Worm (Caenorhabditis elegans) whole organism, L4 larva: ENCODE results near the gene daf-12.

ENCODE experiments used
- D1046.2 ChIP-seq: fragments of 200-800 bp; sonication (Bioruptor generic); IDR thresholded peaks from 2 replicates; pipeline ENCODE4 v1.3.6; 2022; ENCODE audit warnings: missing genetic modification characterization, missing compliant biosample characterization
- F44E2.7 ChIP-seq: fragments of 200-800 bp; sonication (Bioruptor generic); IDR thresholded peaks from 2 replicates; pipeline ENCODE4 v2.1.2; 2022; ENCODE audit warnings: missing genetic modification characterization, missing compliant biosample characterization
- R02D3.7 ChIP-seq: fragments of 150-350 bp; sonication (generic microtip); optimal IDR thresholded peaks from 3 replicates; lab custom pipeline; 2014; ENCODE audit warnings: missing biosample characterization, missing genetic modification characterization
- T20F7.1 ChIP-seq: fragments of 200-800 bp; sonication (Bioruptor generic); optimal IDR thresholded peaks from 2 replicates; lab custom pipeline; 2018; ENCODE audit warnings: mild to moderate bottlenecking, missing genetic modification characterization, missing compliant biosample characterization
- Y48G9A.11 ChIP-seq: fragments of 200-800 bp; sonication (Bioruptor generic); IDR thresholded peaks from 2 replicates; pipeline ENCODE4 v1.3.6; 2022; ENCODE audit warnings: missing genetic modification reagents, missing genetic modification characterization, missing compliant biosample characterization
- Y75B8A.6 ChIP-seq: fragments of 200-800 bp; sonication (Bioruptor generic); IDR thresholded peaks from 2 replicates; pipeline ENCODE4 v1.3.6; 2022; ENCODE audit warnings: missing genetic modification reagents, missing genetic modification characterization, missing compliant biosample characterization
- ZK546.5 ChIP-seq, 2 experiments: sonication (generic microtip); optimal IDR thresholded peaks; 2 replicates each; lab custom pipeline; 2017; ENCODE audit warnings: missing biosample characterization in 2 of 2, missing genetic modification characterization in 2 of 2
- aly-2 ChIP-seq: sonication (generic microtip); optimal IDR thresholded peaks from 2 replicates; lab custom pipeline; 2018; ENCODE audit warnings: missing biosample characterization, missing genetic modification characterization
- attf-4 ChIP-seq: sonication (generic microtip); optimal IDR thresholded peaks from 3 replicates; lab custom pipeline; 2017; ENCODE audit warnings: missing biosample characterization, missing genetic modification characterization
- ceh-20 ChIP-seq: fragments of 200-800 bp; sonication (Bioruptor generic); IDR thresholded peaks from 2 replicates; pipeline ENCODE4 v1.3.6; 2022; ENCODE audit warnings: missing genetic modification reagents, missing genetic modification characterization, missing compliant biosample characterization
- daf-16 ChIP-seq, 3 experiments: sonication (generic microtip); optimal IDR thresholded peaks; 2 replicates each; lab custom pipeline; 2016 to 2017; ENCODE audit warnings: missing genetic modification characterization in 3 of 3, missing genetic modification reagents in 3 of 3, mild to moderate bottlenecking in 2 of 3, missing compliant biosample characterization in 2 of 3, missing biosample characterization in 1 of 3, moderate library complexity in 1 of 3
- dmd-6 ChIP-seq: fragments of 200-800 bp; sonication (Bioruptor generic); IDR thresholded peaks from 2 replicates; pipeline ENCODE4 v1.3.6; 2022; ENCODE audit warnings: missing genetic modification reagents, missing genetic modification characterization, missing compliant biosample characterization
- dmd-8 ChIP-seq: fragments of 200-800 bp; sonication (Bioruptor generic); IDR thresholded peaks from 2 replicates; pipeline ENCODE4 v1.3.6; 2022; ENCODE audit warnings: missing genetic modification characterization, missing compliant biosample characterization
- dve-1 ChIP-seq: sonication (generic microtip); optimal IDR thresholded peaks from 2 replicates; lab custom pipeline; 2017; ENCODE audit warnings: antibody characterized with exemption, mild to moderate bottlenecking, missing genetic modification characterization, missing compliant biosample characterization; ENCODE audit not compliant: insufficient read depth
- hif-1 ChIP-seq, 2 experiments: sonication (generic microtip); optimal IDR thresholded peaks; 2 replicates each; lab custom pipeline; 2016 to 2017; ENCODE audit warnings: missing compliant biosample characterization in 2 of 2, missing genetic modification characterization in 2 of 2, missing genetic modification reagents in 2 of 2, missing genotype in 2 of 2, mild to moderate bottlenecking in 1 of 2
- hlh-11 ChIP-seq: fragments of 200-800 bp; sonication (Bioruptor generic); optimal IDR thresholded peaks from 2 replicates; lab custom pipeline; 2018; ENCODE audit warnings: mild to moderate bottlenecking, missing genetic modification characterization, missing compliant biosample characterization
- jun-1 ChIP-seq: fragments of 150-350 bp; optimal IDR thresholded peaks from 2 replicates; lab custom pipeline; 2014; ENCODE audit warnings: missing biosample characterization, missing genetic modification reagents, missing genetic modification characterization
- lin-1 ChIP-seq: fragments of 200-800 bp; sonication (Bioruptor generic); IDR thresholded peaks from 2 replicates; pipeline ENCODE4 v1.3.6; 2022; ENCODE audit warnings: missing genetic modification reagents, missing genetic modification characterization, missing compliant biosample characterization
- lin-29 ChIP-seq: fragments of 200-800 bp; sonication (Bioruptor generic); IDR thresholded peaks from 2 replicates; pipeline ENCODE4 v1.3.6; 2022; ENCODE audit warnings: missing genetic modification reagents, missing genetic modification characterization, missing compliant biosample characterization
- madf-5 ChIP-seq, 2 experiments: fragments of 200-800 bp; sonication (Bioruptor generic); IDR thresholded peaks; 2 replicates each; pipeline ENCODE4 v1.3.6; 2022; ENCODE audit warnings: missing compliant biosample characterization in 2 of 2, missing genetic modification characterization in 2 of 2
- madf-9 ChIP-seq: fragments of 200-800 bp; sonication (Bioruptor generic); conservative IDR thresholded peaks from 2 replicates; pipeline ENCODE4 v1.3.6; 2022; ENCODE audit warnings: missing genetic modification reagents, missing genetic modification characterization, missing compliant biosample characterization
- mdl-1 ChIP-seq, 2 experiments: fragments of 150-350 bp in 1 of 2; sonication (generic microtip) in 1 of 2; optimal IDR thresholded peaks; 2 replicates each; lab custom pipeline; 2014 to 2017; ENCODE audit warnings: missing biosample characterization in 2 of 2, missing genetic modification characterization in 2 of 2
- mes-2 ChIP-seq: sonication (generic microtip); optimal IDR thresholded peaks from 2 replicates; lab custom pipeline; 2016; ENCODE audit warnings: missing genotype, mild to moderate bottlenecking, missing genetic modification characterization, missing compliant biosample characterization; ENCODE audit not compliant: poor library complexity, severe bottlenecking
- mxl-3 ChIP-seq: fragments of 200-800 bp; sonication (Bioruptor generic); optimal IDR thresholded peaks from 2 replicates; lab custom pipeline; 2018; ENCODE audit warnings: mild to moderate bottlenecking, missing genetic modification characterization, missing compliant biosample characterization
- nhr-10 ChIP-seq: fragments of 150-350 bp; optimal IDR thresholded peaks from 2 replicates; lab custom pipeline; 2014; ENCODE audit warnings: missing biosample characterization, missing genetic modification characterization
- nhr-11 ChIP-seq: fragments of 150-350 bp; optimal IDR thresholded peaks from 2 replicates; lab custom pipeline; 2014; ENCODE audit warnings: missing biosample characterization, missing genetic modification characterization
- nhr-28 ChIP-seq: fragments of 150-350 bp; optimal IDR thresholded peaks from 2 replicates; lab custom pipeline; 2014; ENCODE audit warnings: missing biosample characterization, missing genetic modification characterization
- nhr-76 ChIP-seq: fragments of 150-350 bp; optimal IDR thresholded peaks from 2 replicates; lab custom pipeline; 2014; ENCODE audit warnings: missing biosample characterization, missing genetic modification characterization
- pha-4 ChIP-seq, 2 experiments: fragments of 150-350 bp in 1 of 2; fragments of 200-800 bp in 1 of 2; sonication (Bioruptor generic) in 1 of 2; IDR thresholded peaks in 1 of 2; optimal IDR thresholded peaks in 1 of 2; 2 replicates each; pipeline versions ENCODE4 v1.3.6 to Lab custom; 2014 to 2022; ENCODE audit warnings: missing genetic modification characterization in 2 of 2, missing genetic modification reagents in 2 of 2, missing biosample characterization in 1 of 2, missing compliant biosample characterization in 1 of 2
- php-3 ChIP-seq: fragments of 200-800 bp; sonication (Bioruptor generic); IDR thresholded peaks from 2 replicates; pipeline ENCODE4 v1.3.6; 2022; ENCODE audit warnings: missing genetic modification reagents, missing genetic modification characterization, missing compliant biosample characterization
- sdz-12 ChIP-seq: fragments of 200-800 bp; sonication (Bioruptor generic); optimal IDR thresholded peaks from 2 replicates; lab custom pipeline; 2018; ENCODE audit warnings: mild to moderate bottlenecking, missing genetic modification characterization, missing compliant biosample characterization
- spr-1 ChIP-seq: sonication (generic microtip); optimal IDR thresholded peaks from 2 replicates; lab custom pipeline; 2016; ENCODE audit warnings: mild to moderate bottlenecking, missing genetic modification characterization, missing compliant biosample characterization
- tag-97 ChIP-seq: fragments of 200-800 bp; sonication (Bioruptor generic); IDR thresholded peaks from 2 replicates; pipeline ENCODE4 v1.3.6; 2022; ENCODE audit warnings: missing genetic modification characterization, missing compliant biosample characterization
- unc-62 ChIP-seq, 3 experiments: fragments of 150-350 bp in 1 of 3; sonication (generic microtip); optimal IDR thresholded peaks in 2 of 3; peaks in 1 of 3; 1 replicate in 1 of 3; 2 replicates in 2 of 3; lab custom pipeline; 2014 to 2017; ENCODE audit warnings: missing biosample characterization in 3 of 3, missing genetic modification characterization in 3 of 3, missing genetic modification reagents in 3 of 3, missing genotype in 1 of 3
- vab-7 ChIP-seq: fragments of 200-800 bp; sonication (Bioruptor generic); IDR thresholded peaks from 2 replicates; pipeline ENCODE4 v1.3.6; 2022; ENCODE audit warnings: missing genetic modification reagents, missing genetic modification characterization, missing compliant biosample characterization
- zip-11 ChIP-seq: fragments of 200-800 bp; sonication (Bioruptor generic); IDR thresholded peaks from 2 replicates; pipeline ENCODE4 v1.3.6; 2022; ENCODE audit warnings: missing genetic modification characterization, missing compliant biosample characterization
- ztf-11 ChIP-seq: fragments of 150-350 bp; optimal IDR thresholded peaks from 2 replicates; lab custom pipeline; 2014; ENCODE audit warnings: missing biosample characterization, missing genetic modification characterization
- ztf-7 ChIP-seq: fragments of 150-350 bp; optimal IDR thresholded peaks from 2 replicates; lab custom pipeline; 2014; ENCODE audit warnings: missing biosample characterization, missing genetic modification characterization

The daf-12 gene

ce11 chrX:10639403-10639812 lies 3.7 kb downstream of the daf-12 start (continued):
- TF ChIP-seq Y48G9A.11 (no peak), mdl-1 (tag; optimal IDR thresholded peaks at IDR 0.05; lab: Kevin White, UChicago) (peak in 1 of 2 experiments; percentile 35), nhr-76 (tag; lab: Kevin White, UChicago) (no peak), nhr-11 (tag; lab: Kevin White, UChicago) (no peak), D1046.2 (no peak), lin-1 (GFP tag; lab: Robert Waterston, UW) (0 out of 2 replicates have a peak, but pooled peaks have one; percentile 14)

ce11 chrX:10640578-10640977 lies 4.9 kb downstream of the daf-12 start:
- no peak for TF ChIP-seq aly-2 (tag; lab: Kevin White, UChicago)
- TF ChIP-seq php-3 = no peak
- no peak for TF ChIP-seq madf-5 (GFP tag; IDR thresholded peaks at IDR 0.05; lab: Robert Waterston, UW)
- TF ChIP-seq sdz-12 = no peak
- peak; percentile 6 for TF ChIP-seq nhr-28 (tag; lab: Kevin White, UChicago)
- no peak for TF ChIP-seq daf-16 (GFP tag; optimal IDR thresholded peaks at IDR 0.05; lab: Kevin White, UChicago)
- TF ChIP-seq daf-16 (tag; optimal IDR thresholded peaks at IDR 0.05; lab: Kevin White, UChicago) = peak; percentile 26
- TF ChIP-seq pha-4 (GFP tag; IDR thresholded peaks at IDR 0.05; lab: Robert Waterston, UW) = no peak
- peak; percentile 26 for TF ChIP-seq pha-4 (tag; optimal IDR thresholded peaks at IDR 0.05; lab: Kevin White, UChicago)
- no peak for TF ChIP-seq unc-62 (GFP tag; optimal IDR thresholded peaks at IDR 0.05 in 1 of 2; lab: Kevin White, UChicago)
- TF ChIP-seq unc-62 (tag; optimal IDR thresholded peaks at IDR 0.05; lab: Kevin White, UChicago) = no peak
- TF ChIP-seq hlh-11 (tag; lab: Kevin White, UChicago) = peak; percentile 20
- peak; percentile 22 for TF ChIP-seq mxl-3 (GFP tag; lab: Kevin White, UChicago)
- TF ChIP-seq madf-9 = no peak
- TF ChIP-seq mes-2 (tag; lab: Kevin White, UChicago) = peak; percentile 1
- no peak for TF ChIP-seq vab-7 (GFP tag; lab: Robert Waterston, UW)

- TF ChIP-seq tag-97 (GFP tag; lab: Robert Waterston, UW) (0 out of 2 replicates have a peak, but pooled peaks have one; percentile 60), Y75B8A.6 (no peak), ceh-20 (GFP tag; lab: Robert Waterston, UW) (no peak), ZK546.5 (tag; optimal IDR thresholded peaks at IDR 0.05; lab: Kevin White, UChicago) (no peak), T20F7.1 (GFP tag; lab: Kevin White, UChicago) (no peak), ztf-7 (tag; lab: Kevin White, UChicago) (no peak), hif-1 (tag; optimal IDR thresholded peaks at IDR 0.05; lab: Kevin White, UChicago) (no peak), lin-29 (GFP tag; lab: Robert Waterston, UW) (no peak), jun-1 (tag; lab: Kevin White, UChicago) (no peak), unc-62 (GFP tag; optimal IDR thresholded peaks at IDR 0.05 in 1 of 2; lab: Kevin White, UChicago) (no peak), unc-62 (tag; optimal IDR thresholded peaks at IDR 0.05; lab: Kevin White, UChicago) (no peak), nhr-10 (no peak), php-3 (no peak), dve-1 (peak; percentile 25), madf-9 (no peak), ztf-11 (tag; lab: Kevin White, UChicago) (no peak), attf-4 (no peak), zip-11 (GFP tag; lab: Robert Waterston, UW) (no peak), nhr-28 (tag; lab: Kevin White, UChicago) (peak; percentile 52), hlh-11 (tag; lab: Kevin White, UChicago) (peak; percentile 44), F44E2.7 (no peak), dmd-6 (peak; percentile 23; the same call in 1 of the 2 replicates), mdl-1 (tag; optimal IDR thresholded peaks at IDR 0.05; lab: Kevin White, UChicago) (no peak), spr-1 (tag; lab: Kevin White, UChicago) (no peak), dmd-8 (no peak), R02D3.7 (tag; lab: Kevin White, UChicago) (no peak)
These were observed 9.4 kb downstream of the daf-12 start for ce11 chrX:10645148-10645547.
